Worm (Caenorhabditis elegans) whole organism, young adult: ENCODE measurements around the gene nstp-2.

Source experiments
- ZK185.1 ChIP-seq: sonication (generic microtip); optimal IDR thresholded peaks from 2 replicates; lab custom pipeline; 2016; ENCODE audit warnings: mild to moderate bottlenecking, missing genetic modification characterization, missing compliant biosample characterization; ENCODE audit not compliant: poor library complexity, severe bottlenecking
- nfya-1 ChIP-seq: sonication (generic microtip); optimal IDR thresholded peaks from 2 replicates; lab custom pipeline; 2017; ENCODE audit warnings: antibody characterized with exemption, missing compliant biosample characterization, missing genetic modification characterization, borderline replicate concordance; ENCODE audit not compliant: insufficient read depth

ce11 chrIV:6622142-6622541 is 16.2 kb upstream of the nstp-2 start:
- TF ChIP-seq nfya-1 = no peak
- TF ChIP-seq ZK185.1 = no peak
